In the genomic region with DNA sequence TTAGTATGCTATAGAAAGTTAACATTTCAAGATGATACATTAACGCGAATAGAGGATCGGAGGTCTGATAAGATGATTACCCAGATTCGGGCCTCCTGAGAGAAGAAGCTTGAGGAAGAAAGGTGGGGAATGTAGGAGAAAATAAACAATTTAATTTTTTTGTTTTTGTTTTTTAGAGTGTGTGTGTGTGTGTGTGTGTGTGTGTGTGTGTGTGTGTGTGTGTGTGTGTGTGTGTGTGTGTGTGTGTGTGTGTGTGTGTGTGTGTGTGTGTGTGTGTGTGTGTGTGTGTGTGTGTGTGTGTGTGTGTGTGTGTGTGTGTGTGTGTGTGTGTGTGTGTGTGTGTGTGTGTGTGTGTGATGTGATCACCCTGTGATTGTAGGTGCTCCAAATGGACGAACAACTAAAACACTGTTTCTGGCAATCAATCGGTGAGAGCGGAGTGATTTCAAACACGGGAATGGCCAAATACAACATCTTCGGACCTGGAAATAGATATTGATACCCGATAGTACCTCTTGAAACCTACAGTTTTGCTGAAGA, we compare ENCODE assay signal across 3 worm cellular contexts.
TF ChIP-seq lines count a peak whose summit lies in the region.

No protein-coding gene starts in this region.

TF ChIP-seq in whole organism, late embryonic, 69 proteins besides CTCF, POLR2A, EP300 and RAD21:
- TF ChIP-seq che-1 (tag; optimal IDR thresholded peaks at IDR 0.05; lab: Kevin White, UChicago) (peak; percentile 17), ceh-19 (GFP tag; optimal IDR thresholded peaks at IDR 0.05; lab: Kevin White, UChicago) (peak; percentile 51), pat-9 (tag; optimal IDR thresholded peaks at IDR 0.05; lab: Kevin White, UChicago) (peak; percentile 28), K02D7.2 (tag; optimal IDR thresholded peaks at IDR 0.05; lab: Kevin White, UChicago) (peak; percentile 8), C38D4.7 (GFP tag; optimal IDR thresholded peaks at IDR 0.05; lab: Kevin White, UChicago) (peak; percentile 55), hlh-13 (GFP tag; optimal IDR thresholded peaks at IDR 0.05; lab: Kevin White, UChicago) (peak; percentile 12), ceh-6 (GFP tag; optimal IDR thresholded peaks at IDR 0.05; lab: Kevin White, UChicago) (peak; percentile 27), lin-11 (tag; optimal IDR thresholded peaks at IDR 0.05; lab: Kevin White, UChicago) (peak; percentile 4)

TF ChIP-seq in whole organism, mixed stage, embryonic, 35 proteins besides CTCF, POLR2A, EP300 and RAD21:
- TF ChIP-seq sem-2 (GFP tag; optimal IDR thresholded peaks at IDR 0.05; lab: Kevin White, UChicago) (peak; percentile 18), cnd-1 (tag; optimal IDR thresholded peaks at IDR 0.05; lab: Kevin White, UChicago) (peak; percentile 33), drap-1 (GFP tag; optimal IDR thresholded peaks at IDR 0.05; lab: Kevin White, UChicago) (peak; percentile 36), mls-2 (tag; optimal IDR thresholded peaks at IDR 0.05; lab: Kevin White, UChicago) (peak; percentile 23), M03D4.4 (tag; optimal IDR thresholded peaks at IDR 0.05; lab: Kevin White, UChicago) (peak; percentile 47), sptf-1 (tag; optimal IDR thresholded peaks at IDR 0.05; lab: Kevin White, UChicago) (peak; percentile 73), bed-3 (GFP tag; optimal IDR thresholded peaks at IDR 0.05; lab: Kevin White, UChicago) (peak; percentile 33)
TF ChIP-seq in whole organism, mixed stage, embryonic: peak in this region for 7; not testable (repeated sequence) for 28.

TF ChIP-seq in whole organism, young adult, 124 proteins besides CTCF, POLR2A, EP300 and RAD21:
- TF ChIP-seq akir-1 (GFP tag; optimal IDR thresholded peaks at IDR 0.05; lab: Kevin White, UChicago): peak; percentile 54
- TF ChIP-seq lir-1 (GFP tag; conservative IDR thresholded peaks at IDR 0.05; lab: Robert Waterston, UW): peak; percentile 74; the same call in 1 of the 2 replicates
- peak; percentile 15 for TF ChIP-seq ztf-3 (GFP tag; optimal IDR thresholded peaks at IDR 0.05; lab: Kevin White, UChicago)
- TF ChIP-seq egrh-3 (GFP tag; IDR thresholded peaks at IDR 0.05; lab: Robert Waterston, UW): peak; percentile 52; the same call in 1 of the 2 replicates
